Fruit fly (Drosophila melanogaster): Measurements from ENCODE around the gene CG10948.

DNA sequence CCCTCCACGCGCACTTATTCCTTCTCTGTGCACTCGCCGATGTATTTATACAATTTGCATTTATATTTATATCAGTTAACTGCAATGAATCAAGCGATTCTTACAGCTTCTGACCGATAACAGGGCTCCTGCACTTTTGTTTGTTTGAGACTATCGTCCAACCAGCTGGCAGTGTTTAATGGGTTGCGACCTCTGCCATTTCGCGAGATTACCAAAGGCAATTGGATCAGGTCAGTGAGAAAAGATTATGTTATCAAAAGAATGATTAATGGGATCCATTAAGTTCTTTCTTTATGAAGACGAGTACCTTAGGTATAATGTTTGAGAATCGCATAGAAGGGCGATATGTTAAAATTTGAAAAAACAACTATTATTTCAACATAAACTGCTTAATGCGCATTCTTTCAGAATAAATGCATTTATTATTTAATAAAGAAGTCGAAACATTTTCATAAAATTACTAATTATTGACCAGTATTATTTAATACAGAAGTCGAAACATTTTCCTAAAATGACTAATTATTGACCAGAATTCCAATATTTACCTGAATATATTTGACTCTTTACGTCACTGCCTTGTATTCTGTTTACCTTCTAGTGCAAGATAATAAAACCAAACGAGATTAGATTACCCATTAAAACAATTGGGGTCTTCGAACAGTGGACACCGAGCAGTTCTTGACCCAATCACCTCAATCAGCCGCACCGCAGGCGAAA, 50.3 kb downstream of the CG10948 start:
- TF ChIP-seq Myc (optimal IDR thresholded peaks at IDR 0.05): no peak
- TF ChIP-seq psq (optimal IDR thresholded peaks at IDR 0.05): no peak
- no peak for TF ChIP-seq h (optimal IDR thresholded peaks at IDR 0.05)
- TF ChIP-seq Sin3A (optimal IDR thresholded peaks at IDR 0.05): no peak
- TF ChIP-seq insv (optimal IDR thresholded peaks at IDR 0.05): no peak
- TF ChIP-seq ttk (optimal IDR thresholded peaks at IDR 0.05): no peak
